Fruit fly (Drosophila melanogaster) whole organism, prepupa: ENCODE results near the gene CG14079.
A peak's percentile ranks its signal among the peaks of the same experiment; 100 is the strongest.

Source experiments
- Blimp-1 ChIP-seq: fragments of 200-800 bp; sonication (Bioruptor generic); optimal IDR thresholded peaks from 3 replicates; lab custom pipeline; 2017; ENCODE audit warnings: missing biosample characterization, missing genetic modification characterization, mild to moderate bottlenecking, moderate library complexity, missing genetic modification reagents
- CG10631 ChIP-seq: fragments of 200-800 bp; sonication (Bioruptor generic); optimal IDR thresholded peaks from 2 replicates; lab custom pipeline; 2016; ENCODE audit warnings: missing biosample characterization, missing genetic modification characterization
- CG16779 ChIP-seq: fragments of 200-800 bp; sonication (Bioruptor generic); optimal IDR thresholded peaks from 3 replicates; lab custom pipeline; 2017; ENCODE audit warnings: missing biosample characterization, mild to moderate bottlenecking, missing genetic modification characterization
- CG8632 ChIP-seq: fragments of 200-800 bp; sonication (Bioruptor generic); optimal IDR thresholded peaks from 3 replicates; lab custom pipeline; 2016; ENCODE audit warnings: missing biosample characterization, missing genetic modification characterization
- Eip78C ChIP-seq: fragments of 200-800 bp; sonication (Bioruptor generic); peaks from one replicate; lab custom pipeline; 2016; ENCODE audit warnings: missing biosample characterization, missing genetic modification characterization
- Sox102F ChIP-seq: fragments of 200-800 bp; sonication (Bioruptor generic); optimal IDR thresholded peaks from 2 replicates; lab custom pipeline; 2016; ENCODE audit warnings: missing biosample characterization, mild to moderate bottlenecking, missing genetic modification characterization
- svp ChIP-seq: fragments of 200-800 bp; sonication (Bioruptor generic); peaks from one replicate; lab custom pipeline; 2016; ENCODE audit warnings: missing biosample characterization, missing genetic modification characterization

- TF ChIP-seq svp (GFP tag; lab: Kevin White, UChicago) (no peak), CG10631 (no peak), Eip78C (peak; percentile 73), Blimp-1 (GFP tag; lab: Kevin White, UChicago) (no peak), Sox102F (no peak), CG16779 (tag; lab: Kevin White, UChicago) (peak; percentile 92), CG8632 (GFP tag; lab: Kevin White, UChicago) (peak; percentile 42)
These were observed 25.6 kb upstream of the CG14079 start for dm6 chr3L:19072177-19072603.
